Fruit fly (Drosophila melanogaster) whole organism, embryonic: ENCODE measurements around the gene CG9926.

Experiments used
- Adf1 ChIP-seq: fragments of 200-800 bp; sonication (Bioruptor generic); IDR thresholded peaks from 2 replicates; pipeline ENCODE4 v1.3.6; 2022; ENCODE audit warnings: missing biosample characterization, missing genetic modification characterization
- Bgb ChIP-seq: fragments of 200-800 bp; sonication (Bioruptor generic); IDR thresholded peaks from 2 replicates; pipeline ENCODE4 v1.3.6; 2022; ENCODE audit warnings: missing biosample characterization, missing genetic modification characterization; ENCODE audit not compliant: partially characterized antibody
- CG10979 ChIP-seq: fragments of 200-800 bp; sonication (Bioruptor generic); optimal IDR thresholded peaks from 2 replicates; lab custom pipeline; 2018; ENCODE audit warnings: missing biosample characterization, mild to moderate bottlenecking, missing genetic modification characterization, moderate library complexity
- CG11456 ChIP-seq: fragments of 200-800 bp; sonication (Bioruptor generic); IDR thresholded peaks from 3 replicates; pipeline ENCODE4 v1.3.6; 2022; ENCODE audit warnings: missing biosample characterization, missing genetic modification characterization
- CG11504 ChIP-seq: fragments of 200-800 bp; sonication (Bioruptor generic); optimal IDR thresholded peaks from 3 replicates; lab custom pipeline; 2019; ENCODE audit warnings: missing biosample characterization, mild to moderate bottlenecking, missing genetic modification characterization, moderate library complexity
- CG12071 ChIP-seq: fragments of 200-800 bp; sonication (Bioruptor generic); optimal IDR thresholded peaks from 3 replicates; lab custom pipeline; 2018; ENCODE audit warnings: missing biosample characterization, mild to moderate bottlenecking, missing genetic modification characterization
- CG1603 ChIP-seq: fragments of 200-800 bp; sonication (Bioruptor generic); optimal IDR thresholded peaks from 2 replicates; lab custom pipeline; 2019; ENCODE audit warnings: missing biosample characterization, mild to moderate bottlenecking, missing genetic modification characterization, moderate library complexity
- CG2116 ChIP-seq: fragments of 200-800 bp; sonication (Bioruptor generic); optimal IDR thresholded peaks from 3 replicates; lab custom pipeline; 2018; ENCODE audit warnings: missing biosample characterization, mild to moderate bottlenecking, missing genetic modification characterization
- CG2678 ChIP-seq: fragments of 200-800 bp; sonication (Bioruptor generic); optimal IDR thresholded peaks from 3 replicates; lab custom pipeline; 2019; ENCODE audit warnings: missing biosample characterization, mild to moderate bottlenecking, missing genetic modification characterization, moderate library complexity
- CG31441 ChIP-seq: fragments of 200-800 bp; sonication (Bioruptor generic); IDR thresholded peaks from 2 replicates; pipeline ENCODE4 v1.3.6; 2022; ENCODE audit warnings: missing biosample characterization, missing genetic modification characterization
- CG4282 ChIP-seq: fragments of 200-800 bp; sonication (Bioruptor generic); optimal IDR thresholded peaks from 2 replicates; lab custom pipeline; 2016; ENCODE audit warnings: missing biosample characterization, missing genetic modification characterization
- CG4328 ChIP-seq: fragments of 200-800 bp; sonication (Bioruptor generic); optimal IDR thresholded peaks from 3 replicates; lab custom pipeline; 2017; ENCODE audit warnings: missing biosample characterization, missing genetic modification reagents, missing genetic modification characterization
- CG4424 ChIP-seq: fragments of 200-800 bp; sonication (Bioruptor generic); optimal IDR thresholded peaks from 3 replicates; lab custom pipeline; 2016; ENCODE audit warnings: missing biosample characterization, missing genetic modification characterization
- CG4854 ChIP-seq: fragments of 200-800 bp; sonication (Bioruptor generic); optimal IDR thresholded peaks from 2 replicates; lab custom pipeline; 2016; ENCODE audit warnings: missing biosample characterization, missing genetic modification characterization, inconsistent platforms
- CG6689 ChIP-seq: fragments of 200-800 bp; sonication (Bioruptor generic); IDR thresholded peaks from 2 replicates; pipeline ENCODE4 v1.3.6; 2022; ENCODE audit warnings: missing biosample characterization, missing genetic modification characterization
- Dfd ChIP-seq, 2 experiments: fragments of >200 bp; optimal IDR thresholded peaks; 2 replicates each; lab custom pipeline; 2017; ENCODE audit warnings: missing biosample characterization in 2 of 2, missing genetic modification characterization in 2 of 2
- Dll ChIP-seq: fragments of 200-800 bp; sonication (Bioruptor generic); IDR thresholded peaks from 4 replicates; pipeline ENCODE4 v1.3.6; 2022; ENCODE audit warnings: missing biosample characterization, missing genetic modification characterization; ENCODE audit not compliant: partially characterized antibody
- Eip74EF ChIP-seq, 2 experiments: fragments of 200-800 bp in 1 of 2; fragments of >200 bp in 1 of 2; sonication (Bioruptor generic) in 1 of 2; optimal IDR thresholded peaks; 2 replicates each; lab custom pipeline; 2017 to 2019; ENCODE audit warnings: missing biosample characterization in 2 of 2, missing genetic modification characterization in 2 of 2, mild to moderate bottlenecking in 1 of 2, moderate library complexity in 1 of 2
- Gsc ChIP-seq: fragments of 200-800 bp; sonication (Bioruptor generic); IDR thresholded peaks from 2 replicates; pipeline ENCODE4 v1.3.6; 2022; ENCODE audit warnings: missing biosample characterization, missing genetic modification characterization
- HLH3B ChIP-seq: fragments of 200-800 bp; sonication (Bioruptor generic); IDR thresholded peaks from 2 replicates; pipeline ENCODE4 v1.3.6; 2022; ENCODE audit warnings: missing biosample characterization, missing genetic modification characterization
- Lhr ChIP-seq: fragments of 200-800 bp; sonication (Bioruptor generic); optimal IDR thresholded peaks from 3 replicates; lab custom pipeline; 2017; ENCODE audit warnings: mild to moderate bottlenecking, missing biosample characterization, missing genetic modification reagents, missing genetic modification characterization
- MBD-R2 ChIP-seq: fragments of 200-800 bp; sonication (Bioruptor generic); IDR thresholded peaks from 2 replicates; pipeline ENCODE4 v1.3.6; 2022; ENCODE audit warnings: missing biosample characterization, missing genetic modification characterization
- Neu2 ChIP-seq: fragments of 200-800 bp; sonication (Bioruptor generic); optimal IDR thresholded peaks from 3 replicates; lab custom pipeline; 2016; ENCODE audit warnings: missing biosample characterization, missing genetic modification characterization, borderline replicate concordance
- Spps ChIP-seq: fragments of 200-800 bp; sonication (Bioruptor generic); optimal IDR thresholded peaks from 2 replicates; lab custom pipeline; 2018; ENCODE audit warnings: missing biosample characterization, mild to moderate bottlenecking, missing genetic modification characterization
- Sry-δ ChIP-seq: fragments of 200-800 bp; sonication (Bioruptor generic); optimal IDR thresholded peaks from 2 replicates; lab custom pipeline; 2016; ENCODE audit warnings: missing biosample characterization, missing genetic modification characterization
- Tbp ChIP-seq: fragments of >200 bp; optimal IDR thresholded peaks from 2 replicates; lab custom pipeline; 2018; ENCODE audit warnings: missing biosample characterization, missing genetic modification characterization
- Xrp1 ChIP-seq: fragments of 200-800 bp; sonication (Bioruptor generic); IDR thresholded peaks from 2 replicates; pipeline ENCODE4 v1.3.6; 2022; ENCODE audit warnings: missing biosample characterization, missing genetic modification characterization
- az2 ChIP-seq: fragments of 200-800 bp; sonication (Bioruptor generic); optimal IDR thresholded peaks from 3 replicates; lab custom pipeline; 2016; ENCODE audit warnings: missing biosample characterization, missing genetic modification characterization
- bsh ChIP-seq, 2 experiments: fragments of 200-800 bp; sonication (Bioruptor generic); optimal IDR thresholded peaks; 2 replicates each; lab custom pipeline; 2017 to 2018; ENCODE audit warnings: mild to moderate bottlenecking in 2 of 2, missing biosample characterization in 2 of 2, missing genetic modification characterization in 2 of 2, moderate library complexity in 1 of 2
- cad ChIP-seq: fragments of >200 bp; optimal IDR thresholded peaks from 2 replicates; lab custom pipeline; 2017; ENCODE audit warnings: missing biosample characterization, missing genetic modification characterization
- cwo ChIP-seq: fragments of 200-800 bp; sonication (Bioruptor generic); optimal IDR thresholded peaks from 3 replicates; lab custom pipeline; 2017; ENCODE audit warnings: missing biosample characterization, missing genetic modification characterization, mild to moderate bottlenecking, moderate library complexity, missing genetic modification reagents
- fru ChIP-seq: fragments of >200 bp; optimal IDR thresholded peaks from 2 replicates; lab custom pipeline; 2017
- ind ChIP-seq: fragments of 200-800 bp; sonication (Bioruptor generic); optimal IDR thresholded peaks from 3 replicates; lab custom pipeline; 2016; ENCODE audit warnings: missing biosample characterization, missing genetic modification characterization
- lola ChIP-seq, 3 experiments: fragments of >200 bp in 2 of 3; fragments of 200-800 bp in 1 of 3; sonication (Bioruptor generic) in 1 of 3; optimal IDR thresholded peaks; 2 replicates each; lab custom pipeline; 2017 to 2019; ENCODE audit warnings: missing biosample characterization in 3 of 3, missing genetic modification characterization in 3 of 3, mild to moderate bottlenecking in 1 of 3, moderate library complexity in 1 of 3
- nerfin-1 ChIP-seq: fragments of 200-800 bp; sonication (Bioruptor generic); optimal IDR thresholded peaks from 3 replicates; lab custom pipeline; 2019; ENCODE audit warnings: missing biosample characterization, mild to moderate bottlenecking, missing genetic modification characterization, moderate library complexity
- nmo ChIP-seq: fragments of 200-800 bp; sonication (Bioruptor generic); optimal IDR thresholded peaks from 2 replicates; lab custom pipeline; 2018; ENCODE audit warnings: missing biosample characterization, mild to moderate bottlenecking, missing genetic modification characterization, moderate library complexity
- oc ChIP-seq: fragments of 200-800 bp; sonication (Bioruptor generic); optimal IDR thresholded peaks from 2 replicates; lab custom pipeline; 2018; ENCODE audit warnings: missing biosample characterization, mild to moderate bottlenecking, missing genetic modification characterization, moderate library complexity
- phol ChIP-seq: fragments of 200-800 bp; sonication (Bioruptor generic); optimal IDR thresholded peaks from 3 replicates; lab custom pipeline; 2018; ENCODE audit warnings: missing biosample characterization, mild to moderate bottlenecking, missing genetic modification characterization, moderate library complexity
- ranshi ChIP-seq: fragments of 200-800 bp; sonication (Bioruptor generic); IDR thresholded peaks from 2 replicates; pipeline ENCODE4 v1.3.6; 2022; ENCODE audit warnings: missing biosample characterization, missing genetic modification characterization
- row ChIP-seq: fragments of 200-800 bp; sonication (Bioruptor generic); IDR thresholded peaks from 3 replicates; pipeline ENCODE4 v1.3.6; 2022; ENCODE audit warnings: missing biosample characterization, missing genetic modification characterization
- sens-2 ChIP-seq: fragments of 200-800 bp; sonication (Bioruptor generic); IDR thresholded peaks from 2 replicates; pipeline ENCODE4 v1.3.6; 2022; ENCODE audit warnings: missing biosample characterization, missing genetic modification characterization
- tap ChIP-seq: fragments of 200-800 bp; optimal IDR thresholded peaks from 3 replicates; lab custom pipeline; 2019; ENCODE audit warnings: missing biosample characterization, mild to moderate bottlenecking, missing genetic modification characterization, moderate library complexity
- trem ChIP-seq: fragments of 200-800 bp; optimal IDR thresholded peaks from 3 replicates; lab custom pipeline; 2019; ENCODE audit warnings: missing biosample characterization, mild to moderate bottlenecking, missing genetic modification characterization, moderate library complexity
- ttk ChIP-seq: fragments of 200-800 bp; sonication (Bioruptor generic); IDR thresholded peaks from 2 replicates; pipeline ENCODE4 v2.1.2; 2022; ENCODE audit warnings: missing biosample characterization, missing genetic modification characterization
- unc-4 ChIP-seq: fragments of 200-800 bp; sonication (Bioruptor generic); IDR thresholded peaks from 2 replicates; pipeline ENCODE4 v1.3.6; 2022; ENCODE audit warnings: missing biosample characterization, missing genetic modification characterization; ENCODE audit not compliant: partially characterized antibody
- vnd ChIP-seq: fragments of 200-800 bp; sonication (Bioruptor generic); IDR thresholded peaks from 3 replicates; pipeline ENCODE4 v1.3.6; 2022; ENCODE audit warnings: missing biosample characterization, missing genetic modification characterization; ENCODE audit not compliant: partially characterized antibody
- vvl ChIP-seq: fragments of 200-800 bp; sonication (Bioruptor generic); IDR thresholded peaks from 2 replicates; pipeline ENCODE4 v1.3.6; 2022; ENCODE audit warnings: missing biosample characterization, missing genetic modification characterization

The CG9926 gene

dm6 chr3R:13921806-13922515, 29.0 kb downstream of the CG9926 start (continued):
- TF ChIP-seq CG4424 (GFP tag; lab: Kevin White, UChicago) (peak; percentile 53), CG2678 (tag; lab: Kevin White, UChicago) (peak; percentile 51), CG6689 (GFP tag; lab: Robert Waterston, UW) (peak; percentile 53; the same call in 1 of the 2 replicates), lola (GFP tag; optimal IDR thresholded peaks at IDR 0.05; lab: Kevin White, UChicago) (peak in 1 of 3 experiments; percentile 19), CG2116 (GFP tag; lab: Kevin White, UChicago) (no peak), nerfin-1 (tag; lab: Kevin White, UChicago) (peak; percentile 38), CG1603 (tag; lab: Kevin White, UChicago) (peak; percentile 28), HLH3B (GFP tag; lab: Robert Waterston, UW) (peak; percentile 60), ranshi (GFP tag; lab: Robert Waterston, UW) (peak; percentile 39; the same call in 1 of the 2 replicates), cad (GFP tag; lab: Kevin White, UChicago) (no peak), az2 (GFP tag; lab: Kevin White, UChicago) (peak; percentile 18), Tbp (GFP tag; lab: Kevin White, UChicago) (no peak), Xrp1 (GFP tag; lab: Robert Waterston, UW) (peak; percentile 75), CG11504 (peak; percentile 68), sens-2 (0 out of 2 replicates have a peak, but pooled peaks have one; percentile 20), Neu2 (no peak), bsh (GFP tag; optimal IDR thresholded peaks at IDR 0.05; lab: Kevin White, UChicago) (peak; percentile 40 to 50), nmo (GFP tag; lab: Kevin White, UChicago) (peak; percentile 20), Sry-δ (GFP tag; lab: Kevin White, UChicago) (peak; percentile 53), CG4328 (GFP tag; lab: Kevin White, UChicago) (no peak), ind (GFP tag; lab: Kevin White, UChicago) (no peak), tap (tag; lab: Kevin White, UChicago) (peak; percentile 62), unc-4 (peak; percentile 44; the same call in 1 of the 2 replicates), CG11456 (0 out of 3 replicates have a peak, but pooled peaks have one; percentile 21), Spps (tag; lab: Kevin White, UChicago) (peak; percentile 43), cwo (GFP tag; lab: Kevin White, UChicago) (no peak), Bgb (0 out of 2 replicates have a peak, but pooled peaks have one; percentile 21), oc (peak; percentile 63), Dfd (GFP tag; optimal IDR thresholded peaks at IDR 0.05; lab: Kevin White, UChicago) (no peak), CG4854 (no peak), Adf1 (GFP tag; lab: Robert Waterston, UW) (no peak), vvl (GFP tag; lab: Robert Waterston, UW) (peak; percentile 75), Lhr (GFP tag; lab: Kevin White, UChicago) (no peak), fru (lab: Kevin White, UChicago) (no peak), Dll (GFP tag; lab: Robert Waterston, UW) (peak; percentile 72; the same call in 3 of the 4 replicates), Gsc (GFP tag; lab: Robert Waterston, UW) (peak; percentile 37; the same call in 1 of the 2 replicates), trem (tag; lab: Kevin White, UChicago) (peak; percentile 22), MBD-R2 (GFP tag; lab: Robert Waterston, UW) (no peak), CG12071 (GFP tag; lab: Kevin White, UChicago) (peak; percentile 1), Eip74EF (GFP tag; optimal IDR thresholded peaks at IDR 0.05; lab: Kevin White, UChicago) (no peak), ttk (GFP tag; lab: Robert Waterston, UW) (peak; percentile 47), CG31441 (GFP tag; lab: Robert Waterston, UW) (peak; percentile 25; the same call in 1 of the 2 replicates), CG10979 (tag; lab: Kevin White, UChicago) (peak; percentile 68), phol (tag; lab: Kevin White, UChicago) (peak; percentile 25), row (GFP tag; lab: Robert Waterston, UW) (peak; percentile 44), vnd (GFP tag; lab: Robert Waterston, UW) (0 out of 3 replicates have a peak, but pooled peaks have one; percentile 46), CG4282 (GFP tag; lab: Kevin White, UChicago) (no peak)
